Worm (Caenorhabditis elegans): ENCODE results near the gene zen-4.

zen-4 gene

ce11 chrIV:6117741-6118265, at the start of gene zen-4:
TSS of gene zen-4 (plus strand) at chrIV:6118215.
- TF ChIP-seq rnt-1 (tag; optimal IDR thresholded peaks at IDR 0.05) (peak; percentile 33), nhr-85 (tag) (peak; percentile 77), ceh-63 (GFP tag; optimal IDR thresholded peaks at IDR 0.05) (no peak), snu-23 (GFP tag; optimal IDR thresholded peaks at IDR 0.05) (peak; percentile 51), lin-35 (GFP tag; optimal IDR thresholded peaks at IDR 0.05) (peak; percentile 49 to 82), lin-39 (tag; optimal IDR thresholded peaks at IDR 0.05) (no peak), hpl-2 (GFP tag; optimal IDR thresholded peaks at IDR 0.05) (peak; percentile 3), blmp-1 (tag; optimal IDR thresholded peaks at IDR 0.05) (peak; percentile 10), snpc-4 (tag; optimal IDR thresholded peaks at IDR 0.05) (peak; percentile 96), nhr-12 (tag; optimal IDR thresholded peaks at IDR 0.05) (no peak), lin-13 (GFP tag; optimal IDR thresholded peaks at IDR 0.05) (peak; percentile 82), dpl-1 (GFP tag; optimal IDR thresholded peaks at IDR 0.05) (peak; percentile 53 to 61 (median 60)), unc-130 (tag; optimal IDR thresholded peaks at IDR 0.05) (no peak), tbx-2 (tag; optimal IDR thresholded peaks at IDR 0.05) (peak; percentile 14), tlp-1 (tag; optimal IDR thresholded peaks at IDR 0.05) (no peak), efl-1 (optimal IDR thresholded peaks at IDR 0.05) (peak; percentile 78 to 86), efl-1 (GFP tag; optimal IDR thresholded peaks at IDR 0.05 in 1 of 2) (peak; percentile 70 to 96), nhr-71 (tag; optimal IDR thresholded peaks at IDR 0.05) (peak; percentile 39), C34B4.2 (tag; optimal IDR thresholded peaks at IDR 0.05) (no peak), nhr-20 (tag; optimal IDR thresholded peaks at IDR 0.05) (peak; percentile 27), hlh-17 (GFP tag; optimal IDR thresholded peaks at IDR 0.05; ENCODE audit: borderline replicate concordance) (no peak)

ce11 chrIV:6071026-6071425, 47.0 kb upstream of the zen-4 start:
- TF ChIP-seq hlh-17 (GFP tag; optimal IDR thresholded peaks at IDR 0.05; ENCODE audit: borderline replicate concordance) (no peak), ceh-82 (tag; optimal IDR thresholded peaks at IDR 0.05) (no peak), nhr-84 (tag; optimal IDR thresholded peaks at IDR 0.05) (no peak), tlp-1 (tag; optimal IDR thresholded peaks at IDR 0.05) (no peak), mdl-1 (tag; optimal IDR thresholded peaks at IDR 0.05) (no peak), ces-1 (GFP tag; optimal IDR thresholded peaks at IDR 0.05) (no peak), nhr-12 (tag; optimal IDR thresholded peaks at IDR 0.05) (no peak), egl-27 (tag; optimal IDR thresholded peaks at IDR 0.05) (no peak), lin-39 (tag; optimal IDR thresholded peaks at IDR 0.05) (no peak), unc-30 (tag; optimal IDR thresholded peaks at IDR 0.05) (no peak)

- no peak for TF ChIP-seq sox-4 (tag; optimal IDR thresholded peaks at IDR 0.05)
- no peak for TF ChIP-seq ceh-88 (GFP tag; IDR thresholded peaks at IDR 0.05)
- no peak for TF ChIP-seq pax-3 (tag; optimal IDR thresholded peaks at IDR 0.05)
- no peak for TF ChIP-seq zip-4 (GFP tag; optimal IDR thresholded peaks at IDR 0.05)
- TF ChIP-seq blmp-1 (tag; optimal IDR thresholded peaks at IDR 0.05), result no peak
- TF ChIP-seq grh-1 (GFP tag; IDR thresholded peaks at IDR 0.05), result no peak
- no peak for TF ChIP-seq unc-130 (tag; optimal IDR thresholded peaks at IDR 0.05)
- no peak for TF ChIP-seq mep-1 (tag; optimal IDR thresholded peaks at IDR 0.05)
- TF ChIP-seq nhr-90 (tag; optimal IDR thresholded peaks at IDR 0.05; ENCODE audit: poor library complexity), result no peak
- no peak for TF ChIP-seq efl-3 (GFP tag; optimal IDR thresholded peaks at IDR 0.05)
- no peak for TF ChIP-seq unc-62 (GFP tag; optimal IDR thresholded peaks at IDR 0.05)
- TF ChIP-seq fkh-10 (GFP tag; optimal IDR thresholded peaks at IDR 0.05), result no peak
- TF ChIP-seq nhr-76 (tag; optimal IDR thresholded peaks at IDR 0.05), result no peak
- no peak for TF ChIP-seq hlh-4 (tag; optimal IDR thresholded peaks at IDR 0.05)
- no peak for TF ChIP-seq nhr-20 (tag; optimal IDR thresholded peaks at IDR 0.05)
- TF ChIP-seq swsn-7 (tag; optimal IDR thresholded peaks at IDR 0.05), result no peak
Observed at ce11 chrIV:6076128-6076527, 41.9 kb upstream of the zen-4 start, which contains the start of gene cpg-20. TSS of gene cpg-20 (minus strand) at chrIV:6076228.

Data from whole organism, L1 larva.